Fruit fly (Drosophila melanogaster): ENCODE results near the gene CG10026.

The CG10026 gene

DNA sequence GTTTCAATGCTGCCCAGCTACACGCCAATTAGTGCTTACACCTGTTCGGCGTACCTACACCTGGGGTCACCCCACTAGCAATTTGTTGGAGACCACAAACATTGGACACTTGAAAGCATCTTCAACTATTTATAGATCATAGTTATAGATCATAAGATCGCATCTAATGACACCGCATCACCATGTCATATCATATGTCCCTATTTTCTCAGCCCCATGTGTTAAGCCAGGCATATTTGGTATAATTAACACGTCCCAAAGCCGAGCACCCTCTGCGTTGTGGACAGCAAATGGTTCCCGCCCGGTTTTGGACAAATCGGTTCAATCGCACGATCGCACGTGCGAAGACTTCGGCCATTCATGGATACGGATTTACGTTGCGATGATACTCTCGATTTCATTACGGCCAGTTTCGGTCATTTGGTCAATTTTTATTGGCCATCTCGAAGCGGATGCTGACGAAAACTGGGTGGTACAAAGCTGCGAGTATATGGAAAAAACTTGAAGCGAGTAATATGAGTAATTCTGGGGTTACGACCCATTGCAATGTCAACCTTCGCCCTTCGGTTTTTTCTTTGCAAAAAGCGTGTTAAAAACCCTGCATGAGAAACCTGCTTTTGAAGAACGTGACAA, 14.3 kb upstream of the CG10026 start (continued):
- TF ChIP-seq fd85E (GFP tag; optimal IDR thresholded peaks at IDR 0.05) (peak; percentile 12), Eip78C (GFP tag) (peak; percentile 92), ss (GFP tag; optimal IDR thresholded peaks at IDR 0.05) (no peak), Ets96B (tag; optimal IDR thresholded peaks at IDR 0.05) (peak; percentile 81), Hr39 (GFP tag; optimal IDR thresholded peaks at IDR 0.05) (peak; percentile 14), Smox (GFP tag; optimal IDR thresholded peaks at IDR 0.05) (peak; percentile 48), CG31627 (GFP tag; optimal IDR thresholded peaks at IDR 0.05) (peak; percentile 11), Sox14 (GFP tag; optimal IDR thresholded peaks at IDR 0.05) (peak; percentile 77), CG9139 (GFP tag; optimal IDR thresholded peaks at IDR 0.05) (no peak), CG6808 (GFP tag; optimal IDR thresholded peaks at IDR 0.05) (peak; percentile 51), CG4318 (GFP tag; optimal IDR thresholded peaks at IDR 0.05) (peak; percentile 68), Gug (GFP tag; IDR thresholded peaks at IDR 0.05) (no peak; the same call in 1 of the 2 replicates), fd59A (GFP tag; optimal IDR thresholded peaks at IDR 0.05) (peak; percentile 73), Eip93F (GFP tag; optimal IDR thresholded peaks at IDR 0.05) (no peak), Lpt (GFP tag; optimal IDR thresholded peaks at IDR 0.05) (no peak), topi (GFP tag; optimal IDR thresholded peaks at IDR 0.05) (peak; percentile 49), CG1621 (tag; optimal IDR thresholded peaks at IDR 0.05) (peak; percentile 59), Hr4 (GFP tag; optimal IDR thresholded peaks at IDR 0.05) (peak; percentile 81), CG8119 (GFP tag; IDR thresholded peaks at IDR 0.05) (peak; percentile 77), Sox102F (GFP tag; optimal IDR thresholded peaks at IDR 0.05) (peak; percentile 16), CG11762 (GFP tag; optimal IDR thresholded peaks at IDR 0.05; ENCODE audit: insufficient read depth) (no peak), CG10669 (GFP tag; optimal IDR thresholded peaks at IDR 0.05) (peak; percentile 44), Met (GFP tag; optimal IDR thresholded peaks at IDR 0.05) (no peak), CG6276 (GFP tag; optimal IDR thresholded peaks at IDR 0.05) (no peak), vri (GFP tag; optimal IDR thresholded peaks at IDR 0.05) (no peak), CG6854 (GFP tag; optimal IDR thresholded peaks at IDR 0.05) (no peak)

DNA sequence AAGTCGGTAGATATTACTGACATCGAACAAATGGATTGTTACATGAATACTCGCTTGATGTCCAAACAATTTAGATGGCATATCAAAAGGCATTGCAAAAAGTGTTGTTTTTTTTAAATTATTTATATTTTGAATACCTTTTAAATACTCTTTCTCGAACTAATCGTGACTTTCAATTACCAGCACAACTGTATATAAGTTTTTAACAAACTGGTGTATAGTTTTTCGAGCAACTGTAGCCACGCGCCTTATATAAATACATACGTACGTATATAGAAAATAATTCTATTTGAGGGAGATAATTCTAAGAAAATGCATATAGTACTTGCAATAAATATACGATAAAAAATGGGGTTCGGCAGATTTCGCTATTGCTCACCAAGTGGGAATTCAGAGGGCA, 13.8 kb upstream of the CG10026 start:
- TF ChIP-seq Hr38 (GFP tag; optimal IDR thresholded peaks at IDR 0.05), result no peak
- peak; percentile 43 for TF ChIP-seq Eip78C (GFP tag)
- TF ChIP-seq fd59A (GFP tag; optimal IDR thresholded peaks at IDR 0.05), result no peak
- no peak for TF ChIP-seq salr (GFP tag; optimal IDR thresholded peaks at IDR 0.05)

DNA sequence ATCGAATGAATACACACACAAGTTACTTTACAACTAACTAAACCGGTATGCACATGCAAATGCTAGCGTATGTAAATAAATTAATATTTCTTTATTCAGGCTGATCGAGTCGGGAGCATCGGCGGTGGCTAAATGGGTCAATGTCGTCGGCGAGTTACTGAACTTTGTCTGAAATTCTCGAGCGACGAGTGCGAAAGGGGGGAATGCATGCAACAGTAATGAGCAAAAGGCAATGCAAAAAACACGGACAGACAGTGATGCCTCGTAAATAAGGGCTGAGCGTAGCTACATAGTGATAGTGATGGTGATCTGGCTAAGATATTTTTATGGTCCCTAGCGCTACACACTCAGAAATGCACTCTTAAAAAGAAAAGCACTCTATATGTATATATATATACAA, 13.3 kb upstream of the CG10026 start:
- TF ChIP-seq Hr4 (GFP tag; optimal IDR thresholded peaks at IDR 0.05) (no peak), Blimp-1 (GFP tag; optimal IDR thresholded peaks at IDR 0.05) (no peak), CG7368 (GFP tag; optimal IDR thresholded peaks at IDR 0.05) (no peak), topi (GFP tag; optimal IDR thresholded peaks at IDR 0.05) (no peak), Eip78C (GFP tag) (no peak), Sox14 (GFP tag; optimal IDR thresholded peaks at IDR 0.05) (no peak), CG3919 (GFP tag; optimal IDR thresholded peaks at IDR 0.05) (peak; percentile 6), Sox15 (GFP tag; optimal IDR thresholded peaks at IDR 0.05) (no peak), CG11902 (GFP tag; optimal IDR thresholded peaks at IDR 0.05) (no peak), CG8319 (GFP tag; optimal IDR thresholded peaks at IDR 0.05) (no peak), fd85E (GFP tag; optimal IDR thresholded peaks at IDR 0.05) (no peak), Sox102F (GFP tag; optimal IDR thresholded peaks at IDR 0.05) (no peak), CG6854 (GFP tag; optimal IDR thresholded peaks at IDR 0.05) (no peak), CG8632 (GFP tag; optimal IDR thresholded peaks at IDR 0.05) (peak; percentile 30), CG6792 (GFP tag; optimal IDR thresholded peaks at IDR 0.05) (no peak), CG8119 (GFP tag; IDR thresholded peaks at IDR 0.05) (no peak), fd59A (GFP tag; optimal IDR thresholded peaks at IDR 0.05) (no peak), lz (GFP tag; optimal IDR thresholded peaks at IDR 0.05) (no peak), fkh (GFP tag; optimal IDR thresholded peaks at IDR 0.05) (no peak), CG4318 (GFP tag; optimal IDR thresholded peaks at IDR 0.05) (no peak), cyc (GFP tag; optimal IDR thresholded peaks at IDR 0.05) (no peak), ss (GFP tag; optimal IDR thresholded peaks at IDR 0.05) (peak; percentile 14 to 58), Gug (GFP tag; IDR thresholded peaks at IDR 0.05) (no peak), CG16779 (tag; optimal IDR thresholded peaks at IDR 0.05) (no peak), CG10631 (GFP tag; optimal IDR thresholded peaks at IDR 0.05) (no peak), Eip93F (GFP tag; optimal IDR thresholded peaks at IDR 0.05) (no peak), achi (GFP tag; optimal IDR thresholded peaks at IDR 0.05) (no peak), svp (GFP tag) (no peak), acj6 (GFP tag; optimal IDR thresholded peaks at IDR 0.05) (peak; percentile 7), CG6808 (GFP tag; optimal IDR thresholded peaks at IDR 0.05) (peak; percentile 31), Hr38 (GFP tag; optimal IDR thresholded peaks at IDR 0.05) (no peak), eg (GFP tag; IDR thresholded peaks at IDR 0.05) (0 out of 3 replicates have a peak, but pooled peaks have one; percentile 34), Lpt (GFP tag; optimal IDR thresholded peaks at IDR 0.05) (no peak), CG1621 (tag; optimal IDR thresholded peaks at IDR 0.05) (peak; percentile 28)
